Worm (Caenorhabditis elegans) whole organism, early embryonic: Measurements from ENCODE around the gene srbc-20.

Source experiments
- ama-1 ChIP-seq: fragments of 150-350 bp; optimal IDR thresholded peaks from 2 replicates; lab custom pipeline; 2014
- ceh-36 ChIP-seq: sonication (generic microtip); optimal IDR thresholded peaks from 2 replicates; lab custom pipeline; 2016; ENCODE audit warnings: missing genetic modification characterization, inconsistent platforms, missing compliant biosample characterization
- ets-7 ChIP-seq: sonication (generic microtip); optimal IDR thresholded peaks from 2 replicates; lab custom pipeline; 2016; ENCODE audit warnings: missing genotype, missing genetic modification characterization, missing compliant biosample characterization
- flt-1 ChIP-seq: fragments of 200-800 bp; sonication (Bioruptor generic); IDR thresholded peaks from 2 replicates; pipeline ENCODE4 v1.3.6; 2022; ENCODE audit warnings: missing genetic modification characterization, missing compliant biosample characterization
- hmbx-1 ChIP-seq: sonication (generic microtip); optimal IDR thresholded peaks from 2 replicates; lab custom pipeline; 2016; ENCODE audit warnings: mild to moderate bottlenecking, missing genetic modification characterization, missing compliant biosample characterization
- sea-1 ChIP-seq: fragments of 200-800 bp; sonication (Bioruptor generic); conservative IDR thresholded peaks from 2 replicates; pipeline ENCODE4 v1.3.6; 2022; ENCODE audit warnings: missing genetic modification characterization, missing compliant biosample characterization
- tbx-11 ChIP-seq: fragments of 200-800 bp; sonication (Bioruptor generic); IDR thresholded peaks from 2 replicates; pipeline ENCODE4 v1.3.6; 2022; ENCODE audit warnings: missing genetic modification characterization, missing compliant biosample characterization

- no peak for TF ChIP-seq hmbx-1 (tag; lab: Kevin White, UChicago)
- TF ChIP-seq sea-1 (GFP tag; lab: Robert Waterston, UW): no peak
- TF ChIP-seq ama-1 (lab: Kevin White, UChicago): no peak
- no peak for TF ChIP-seq flt-1 (GFP tag; lab: Robert Waterston, UW)
- no peak for TF ChIP-seq ets-7
- TF ChIP-seq ceh-36 (tag; lab: Kevin White, UChicago): no peak
- no peak for TF ChIP-seq tbx-11
Measured at ce11 chrV:2138287-2138686, 8.6 kb upstream of the srbc-20 start.
